Worm (Caenorhabditis elegans): Measurements from ENCODE around the gene C54C6.4.

C54C6.4 gene

ce11 chrIII:3553349-3553748, at the start of gene C54C6.4:
TSS of gene C54C6.4 (plus strand) at chrIII:3553649.
- no peak for TF ChIP-seq sea-2 (GFP tag; optimal IDR thresholded peaks at IDR 0.05)
- TF ChIP-seq hmg-11 (tag; optimal IDR thresholded peaks at IDR 0.05), result no peak
- no peak for TF ChIP-seq tbx-2 (tag; optimal IDR thresholded peaks at IDR 0.05)
- no peak for TF ChIP-seq egl-5 (tag; optimal IDR thresholded peaks at IDR 0.05)
- TF ChIP-seq nhr-237 (tag; optimal IDR thresholded peaks at IDR 0.05), result no peak
- TF ChIP-seq ceh-16 (tag; optimal IDR thresholded peaks at IDR 0.05), result no peak
- no peak for TF ChIP-seq ceh-9 (tag; optimal IDR thresholded peaks at IDR 0.05)
- TF ChIP-seq fos-1 (tag; optimal IDR thresholded peaks at IDR 0.05), result no peak
- TF ChIP-seq nhr-76 (tag; optimal IDR thresholded peaks at IDR 0.05), result no peak
- no peak for TF ChIP-seq lin-15B (tag; optimal IDR thresholded peaks at IDR 0.05)
- TF ChIP-seq lsy-12 (tag; optimal IDR thresholded peaks at IDR 0.05), result no peak
- TF ChIP-seq nhr-67 (tag; optimal IDR thresholded peaks at IDR 0.05), result no peak
- no peak for TF ChIP-seq ama-1 (optimal IDR thresholded peaks at IDR 0.05)
- no peak for TF ChIP-seq mml-1 (tag; optimal IDR thresholded peaks at IDR 0.05)
- no peak for TF ChIP-seq fkh-2 (tag; optimal IDR thresholded peaks at IDR 0.05)

- no peak for TF ChIP-seq nhr-43 (tag; optimal IDR thresholded peaks at IDR 0.05; ENCODE audit: poor library complexity, severe bottlenecking)
- no peak for TF ChIP-seq nhr-23 (tag; optimal IDR thresholded peaks at IDR 0.05)
- no peak for TF ChIP-seq ceh-28 (tag; optimal IDR thresholded peaks at IDR 0.05)
- no peak for TF ChIP-seq ama-1 (optimal IDR thresholded peaks at IDR 0.05)
- no peak for TF ChIP-seq R02D3.7 (tag; optimal IDR thresholded peaks at IDR 0.05)
- TF ChIP-seq lin-39 (tag; optimal IDR thresholded peaks at IDR 0.05), result no peak
These were observed 49.2 kb upstream of the C54C6.4 start for ce11 chrIII:3504239-3504638.

- TF ChIP-seq eor-1 (tag; optimal IDR thresholded peaks at IDR 0.05), result no peak
- TF ChIP-seq elt-1 (tag; optimal IDR thresholded peaks at IDR 0.05), result no peak
- no peak for TF ChIP-seq zag-1 (tag; optimal IDR thresholded peaks at IDR 0.05)
- peak; percentile 67 for TF ChIP-seq lin-39 (tag; optimal IDR thresholded peaks at IDR 0.05)
- no peak for TF ChIP-seq unc-39 (tag; optimal IDR thresholded peaks at IDR 0.05)
- no peak for TF ChIP-seq nhr-12 (tag; optimal IDR thresholded peaks at IDR 0.05)
- TF ChIP-seq egl-5 (tag; optimal IDR thresholded peaks at IDR 0.05), result peak; percentile 83
- TF ChIP-seq hmg-11 (tag; optimal IDR thresholded peaks at IDR 0.05), result peak; percentile 79
- TF ChIP-seq daf-12 (tag; optimal IDR thresholded peaks at IDR 0.05), result no peak
- no peak for TF ChIP-seq egl-27 (tag; optimal IDR thresholded peaks at IDR 0.05)
- no peak for TF ChIP-seq unc-62 (GFP tag; optimal IDR thresholded peaks at IDR 0.05)
- no peak for TF ChIP-seq ztf-11 (tag; optimal IDR thresholded peaks at IDR 0.05)
- no peak for TF ChIP-seq mdl-1 (tag; optimal IDR thresholded peaks at IDR 0.05)
- peak; percentile 94 for TF ChIP-seq nfya-1 (tag; optimal IDR thresholded peaks at IDR 0.05; ENCODE audit: insufficient read depth)
- peak; percentile 49 for TF ChIP-seq lsy-12 (tag; optimal IDR thresholded peaks at IDR 0.05)
- TF ChIP-seq skn-1 (tag; optimal IDR thresholded peaks at IDR 0.05), result peak; percentile 60
- no peak for TF ChIP-seq fkh-2 (tag; optimal IDR thresholded peaks at IDR 0.05)
- TF ChIP-seq tbx-2 (tag; optimal IDR thresholded peaks at IDR 0.05), result no peak
- TF ChIP-seq R02D3.7 (tag; optimal IDR thresholded peaks at IDR 0.05), result peak; percentile 57
- no peak for TF ChIP-seq nhr-76 (tag; optimal IDR thresholded peaks at IDR 0.05)
- TF ChIP-seq mml-1 (tag; optimal IDR thresholded peaks at IDR 0.05), result no peak
- peak; percentile 68 for TF ChIP-seq ama-1 (optimal IDR thresholded peaks at IDR 0.05)
- no peak for TF ChIP-seq nhr-67 (tag; optimal IDR thresholded peaks at IDR 0.05)
- TF ChIP-seq ZK546.5 (tag; optimal IDR thresholded peaks at IDR 0.05), result no peak
- no peak for TF ChIP-seq sea-2 (GFP tag; optimal IDR thresholded peaks at IDR 0.05)
- peak; percentile 18 for TF ChIP-seq nhr-43 (tag; optimal IDR thresholded peaks at IDR 0.05; ENCODE audit: poor library complexity, severe bottlenecking)
- TF ChIP-seq elt-2 (tag; optimal IDR thresholded peaks at IDR 0.05), result peak; percentile 47
- TF ChIP-seq fkh-10 (GFP tag; optimal IDR thresholded peaks at IDR 0.05), result peak; percentile 39
- TF ChIP-seq pqm-1 (tag; optimal IDR thresholded peaks at IDR 0.05), result peak; percentile 73
- TF ChIP-seq lin-15B (tag; optimal IDR thresholded peaks at IDR 0.05), result peak; percentile 90
- TF ChIP-seq nhr-237 (tag; optimal IDR thresholded peaks at IDR 0.05), result no peak
- no peak for TF ChIP-seq ceh-82 (tag; optimal IDR thresholded peaks at IDR 0.05)
- peak; percentile 70 for TF ChIP-seq jun-1 (tag; optimal IDR thresholded peaks at IDR 0.05)
- peak; percentile 73 for TF ChIP-seq ztf-4 (tag; optimal IDR thresholded peaks at IDR 0.05)
- peak; percentile 84 for TF ChIP-seq nhr-23 (tag; optimal IDR thresholded peaks at IDR 0.05)
- TF ChIP-seq nhr-77 (tag; optimal IDR thresholded peaks at IDR 0.05), result no peak
- no peak for TF ChIP-seq nhr-28 (tag; optimal IDR thresholded peaks at IDR 0.05)
- peak; percentile 91 for TF ChIP-seq pha-4 (tag; optimal IDR thresholded peaks at IDR 0.05)
- TF ChIP-seq snpc-4 (tag; optimal IDR thresholded peaks at IDR 0.05), result peak; percentile 73
- TF ChIP-seq elt-3 (tag; optimal IDR thresholded peaks at IDR 0.05), result no peak
- no peak for TF ChIP-seq aly-2 (tag; optimal IDR thresholded peaks at IDR 0.05)
- TF ChIP-seq nhr-11 (tag; optimal IDR thresholded peaks at IDR 0.05), result no peak
- TF ChIP-seq fos-1 (tag; optimal IDR thresholded peaks at IDR 0.05), result no peak
- TF ChIP-seq ceh-16 (tag; optimal IDR thresholded peaks at IDR 0.05), result no peak
- peak; percentile 44 for TF ChIP-seq ceh-28 (tag; optimal IDR thresholded peaks at IDR 0.05)
- TF ChIP-seq ceh-9 (tag; optimal IDR thresholded peaks at IDR 0.05), result no peak
- TF ChIP-seq nhr-25 (tag; optimal IDR thresholded peaks at IDR 0.05), result peak; percentile 93
These were observed 48.3 kb upstream of the C54C6.4 start, which contains the start of gene lias-1 for ce11 chrIII:3505051-3505548. TSS of gene lias-1 (minus strand) at chrIII:3505101.

Measured in whole organism, L3 larva.